Worm (Caenorhabditis elegans): ENCODE results near the gene srt-73.

The srt-73 gene

ce11 chrIV:7927218-7927617 lies 48.1 kb downstream of the srt-73 start, which contains the start of gene C49H3.12:
TSS of gene C49H3.12 (minus strand) at chrIV:7927318.
- TF ChIP-seq ces-1 (GFP tag; optimal IDR thresholded peaks at IDR 0.05) (no peak), ztf-11 (tag; optimal IDR thresholded peaks at IDR 0.05) (no peak), unc-39 (tag; optimal IDR thresholded peaks at IDR 0.05) (no peak), unc-62 (GFP tag; optimal IDR thresholded peaks at IDR 0.05) (no peak), blmp-1 (tag; optimal IDR thresholded peaks at IDR 0.05) (no peak), mls-2 (tag; optimal IDR thresholded peaks at IDR 0.05) (no peak), lsy-2 (tag; optimal IDR thresholded peaks at IDR 0.05) (no peak), ceh-43 (GFP tag; optimal IDR thresholded peaks at IDR 0.05) (no peak)

- TF ChIP-seq elt-3 (tag; optimal IDR thresholded peaks at IDR 0.05) (no peak), cnd-1 (tag; optimal IDR thresholded peaks at IDR 0.05) (no peak), mls-2 (tag; optimal IDR thresholded peaks at IDR 0.05) (no peak), snpc-4 (tag; optimal IDR thresholded peaks at IDR 0.05) (no peak)
Measured at ce11 chrIV:7927852-7928251, 48.7 kb downstream of the srt-73 start, which contains the start of gene gcy-8. TSS of gene gcy-8 (plus strand) at chrIV:7928152.
